Fruit fly (Drosophila melanogaster): ENCODE results near the gene LysX.

The LysX gene

dm6 chr3L:1146492-1146891, 48.6 kb downstream of the LysX start:
- TF ChIP-seq CG32264 (GFP tag; optimal IDR thresholded peaks at IDR 0.05) (no peak), CG9705 (GFP tag; optimal IDR thresholded peaks at IDR 0.05) (no peak), Myc (optimal IDR thresholded peaks at IDR 0.05) (no peak), ey (GFP tag; optimal IDR thresholded peaks at IDR 0.05) (no peak), sv (GFP tag; optimal IDR thresholded peaks at IDR 0.05) (no peak), Dif (GFP tag; optimal IDR thresholded peaks at IDR 0.05; ENCODE audit: partially characterized antibody) (no peak), Hr83 (GFP tag; optimal IDR thresholded peaks at IDR 0.05; ENCODE audit: poor library complexity, severe bottlenecking) (no peak), fru (GFP tag; optimal IDR thresholded peaks at IDR 0.05) (no peak), jim (GFP tag; optimal IDR thresholded peaks at IDR 0.05) (no peak), Rel (GFP tag; optimal IDR thresholded peaks at IDR 0.05) (no peak), Rel (tag; optimal IDR thresholded peaks at IDR 0.05) (no peak), OdsH (GFP tag; optimal IDR thresholded peaks at IDR 0.05) (no peak), CrebA (GFP tag; optimal IDR thresholded peaks at IDR 0.05; ENCODE audit: borderline replicate concordance) (no peak), foxo (GFP tag; optimal IDR thresholded peaks at IDR 0.05) (no peak), pan (optimal IDR thresholded peaks at IDR 0.05) (no peak), usp (GFP tag; optimal IDR thresholded peaks at IDR 0.05) (no peak), GATAd (GFP tag; optimal IDR thresholded peaks at IDR 0.05) (no peak), Hr78 (GFP tag; optimal IDR thresholded peaks at IDR 0.05) (no peak), Abd-B (GFP tag; optimal IDR thresholded peaks at IDR 0.05) (no peak)
